Worm (Caenorhabditis elegans) whole organism, young adult: ENCODE data around the gene F38A6.4.

Experiments
- F37B4.10 ChIP-seq: fragments of 200-800 bp; sonication (Bioruptor generic); IDR thresholded peaks from 2 replicates; pipeline ENCODE4 v1.3.6; 2022; ENCODE audit warnings: missing genetic modification characterization, missing compliant biosample characterization
- F52B5.7 ChIP-seq: sonication (generic microtip); optimal IDR thresholded peaks from 2 replicates; lab custom pipeline; 2016; ENCODE audit warnings: mild to moderate bottlenecking, missing genetic modification characterization, missing compliant biosample characterization
- F57C9.4 ChIP-seq: sonication (generic microtip); optimal IDR thresholded peaks from 2 replicates; lab custom pipeline; 2017; ENCODE audit warnings: mild to moderate bottlenecking, missing genetic modification characterization, missing compliant biosample characterization
- K11D2.4 ChIP-seq: fragments of 200-800 bp; sonication (Bioruptor generic); IDR thresholded peaks from 2 replicates; pipeline ENCODE4 v1.3.6; 2022; ENCODE audit warnings: missing genetic modification reagents, missing genetic modification characterization, missing compliant biosample characterization
- Y53F4B.3 ChIP-seq: fragments of 200-800 bp; sonication (Bioruptor generic); IDR thresholded peaks from 2 replicates; pipeline ENCODE4 v1.3.6; 2022; ENCODE audit warnings: missing genetic modification reagents, missing genetic modification characterization, missing compliant biosample characterization
- Y95B8A.8 ChIP-seq: fragments of 200-800 bp; sonication (Bioruptor generic); IDR thresholded peaks from 2 replicates; pipeline ENCODE4 v1.3.6; 2022; ENCODE audit warnings: missing genetic modification reagents, missing genetic modification characterization, missing compliant biosample characterization
- ama-1 ChIP-seq, 3 experiments: fragments of 150-350 bp in 1 of 3; sonication (generic microtip) in 2 of 3; optimal IDR thresholded peaks; 2 replicates each; lab custom pipeline; 2014 to 2018; ENCODE audit warnings: missing biosample characterization in 2 of 3, missing genetic modification characterization in 2 of 3, missing genetic modification reagents in 2 of 3
- atf-7 ChIP-seq: sonication (generic microtip); optimal IDR thresholded peaks from 2 replicates; lab custom pipeline; 2017; ENCODE audit warnings: mild to moderate bottlenecking, missing genetic modification characterization, missing compliant biosample characterization
- attf-5 ChIP-seq: fragments of 200-800 bp; sonication (Bioruptor generic); optimal IDR thresholded peaks from 2 replicates; lab custom pipeline; 2018; ENCODE audit warnings: mild to moderate bottlenecking, missing genetic modification characterization, missing compliant biosample characterization
- bed-2 ChIP-seq: fragments of 200-800 bp; sonication (Bioruptor generic); IDR thresholded peaks from 2 replicates; pipeline ENCODE4 v1.3.6; 2022; ENCODE audit warnings: missing genetic modification reagents, missing genetic modification characterization, missing compliant biosample characterization
- cebp-1 ChIP-seq, 2 experiments: fragments of 200-800 bp in 1 of 2; sonication (Bioruptor generic) in 1 of 2; sonication (generic microtip) in 1 of 2; IDR thresholded peaks in 1 of 2; optimal IDR thresholded peaks in 1 of 2; 2 replicates each; pipeline versions ENCODE4 v1.3.6 to Lab custom; 2017 to 2022; ENCODE audit warnings: missing compliant biosample characterization in 2 of 2, missing genetic modification characterization in 2 of 2, mild to moderate bottlenecking in 1 of 2, missing genetic modification reagents in 1 of 2, moderate library complexity in 1 of 2
- ceh-79 ChIP-seq: sonication (generic microtip); optimal IDR thresholded peaks from 2 replicates; lab custom pipeline; 2017; ENCODE audit warnings: mild to moderate bottlenecking, missing genetic modification characterization, missing compliant biosample characterization
- dox-1 ChIP-seq: fragments of 200-800 bp; sonication (Bioruptor generic); IDR thresholded peaks from 2 replicates; pipeline ENCODE4 v1.3.6; 2022; ENCODE audit warnings: missing genetic modification reagents, missing genetic modification characterization, missing compliant biosample characterization
- dpl-1 ChIP-seq: fragments of 150-350 bp; optimal IDR thresholded peaks from 2 replicates; lab custom pipeline; 2014; ENCODE audit warnings: missing biosample characterization, missing genetic modification reagents, missing genetic modification characterization
- efl-1 ChIP-seq: fragments of 150-350 bp; optimal IDR thresholded peaks from 2 replicates; lab custom pipeline; 2014; ENCODE audit warnings: missing biosample characterization, missing genetic modification reagents, missing genetic modification characterization
- egl-44 ChIP-seq: fragments of 200-800 bp; sonication (Bioruptor generic); IDR thresholded peaks from 2 replicates; pipeline ENCODE4 v1.3.6; 2022; ENCODE audit warnings: missing genetic modification reagents, missing genetic modification characterization, missing compliant biosample characterization
- ekl-4 ChIP-seq: fragments of 200-800 bp; sonication (Bioruptor generic); IDR thresholded peaks from 2 replicates; pipeline ENCODE4 v1.3.6; 2022; ENCODE audit warnings: missing genetic modification reagents, missing genetic modification characterization, missing compliant biosample characterization
- hlh-12 ChIP-seq: sonication (generic microtip); optimal IDR thresholded peaks from 2 replicates; lab custom pipeline; 2016; ENCODE audit warnings: missing genetic modification characterization, missing compliant biosample characterization
- hmg-1.2 ChIP-seq: fragments of 200-800 bp; sonication (Bioruptor generic); IDR thresholded peaks from 2 replicates; pipeline ENCODE4 v1.3.6; 2022; ENCODE audit warnings: missing genetic modification reagents, missing genetic modification characterization, missing compliant biosample characterization
- hmg-20 ChIP-seq: fragments of 200-800 bp; sonication (Bioruptor generic); IDR thresholded peaks from 2 replicates; pipeline ENCODE4 v1.3.6; 2022; ENCODE audit warnings: missing genetic modification reagents, missing genetic modification characterization, missing compliant biosample characterization
- hrde-1 ChIP-seq: sonication (generic microtip); optimal IDR thresholded peaks from 2 replicates; lab custom pipeline; 2016; ENCODE audit warnings: missing genetic modification characterization, mild to moderate bottlenecking, missing compliant biosample characterization, moderate library complexity, missing genotype, missing genetic modification reagents, borderline replicate concordance
- let-526 ChIP-seq: fragments of 200-800 bp; sonication (Bioruptor generic); IDR thresholded peaks from 2 replicates; pipeline ENCODE4 v1.3.6; 2022; ENCODE audit warnings: missing genetic modification reagents, missing genetic modification characterization, missing compliant biosample characterization
- let-607 ChIP-seq, 2 experiments: fragments of 200-800 bp in 1 of 2; sonication (Bioruptor generic) in 1 of 2; sonication (generic microtip) in 1 of 2; optimal IDR thresholded peaks; 2 replicates each; lab custom pipeline; 2016 to 2018; ENCODE audit warnings: mild to moderate bottlenecking in 2 of 2, missing compliant biosample characterization in 2 of 2, missing genetic modification characterization in 2 of 2, moderate library complexity in 2 of 2, missing genotype in 1 of 2
- madf-10 ChIP-seq: sonication (generic microtip); optimal IDR thresholded peaks from 2 replicates; lab custom pipeline; 2016; ENCODE audit warnings: mild to moderate bottlenecking, missing genetic modification characterization, missing compliant biosample characterization
- madf-3 ChIP-seq: fragments of 200-800 bp; sonication (Bioruptor generic); IDR thresholded peaks from 2 replicates; pipeline ENCODE4 v1.3.6; 2022; ENCODE audit warnings: missing genetic modification reagents, missing genetic modification characterization, missing compliant biosample characterization
- mcd-1 ChIP-seq: fragments of 200-800 bp; sonication (Bioruptor generic); IDR thresholded peaks from 2 replicates; pipeline ENCODE4 v1.3.6; 2022; ENCODE audit warnings: missing genetic modification reagents, missing genetic modification characterization, missing compliant biosample characterization
- mxl-1 ChIP-seq: sonication (generic microtip); optimal IDR thresholded peaks from 2 replicates; lab custom pipeline; 2016; ENCODE audit warnings: missing genetic modification characterization, missing compliant biosample characterization
- nfya-1 ChIP-seq: sonication (generic microtip); optimal IDR thresholded peaks from 2 replicates; lab custom pipeline; 2017; ENCODE audit warnings: antibody characterized with exemption, missing compliant biosample characterization, missing genetic modification characterization, borderline replicate concordance; ENCODE audit not compliant: insufficient read depth
- nfya-2 ChIP-seq: fragments of 200-800 bp; sonication (Bioruptor generic); IDR thresholded peaks from 2 replicates; pipeline ENCODE4 v1.3.6; 2022; ENCODE audit warnings: missing genetic modification reagents, missing genetic modification characterization, missing compliant biosample characterization
- nhr-80 ChIP-seq: sonication (generic microtip); optimal IDR thresholded peaks from 2 replicates; lab custom pipeline; 2016; ENCODE audit warnings: missing genetic modification characterization, missing compliant biosample characterization
- pha-4 ChIP-seq: fragments of 150-350 bp; sonication (generic microtip); optimal IDR thresholded peaks from 2 replicates; lab custom pipeline; 2014; ENCODE audit warnings: missing biosample characterization, missing genetic modification reagents, missing genetic modification characterization
- rcor-1 ChIP-seq: fragments of 200-800 bp; sonication (Bioruptor generic); IDR thresholded peaks from 2 replicates; pipeline ENCODE4 v1.3.6; 2022; ENCODE audit warnings: missing genetic modification reagents, missing genetic modification characterization, missing compliant biosample characterization
- repo-1 ChIP-seq: sonication (generic microtip); optimal IDR thresholded peaks from 2 replicates; lab custom pipeline; 2017; ENCODE audit warnings: mild to moderate bottlenecking, missing genetic modification characterization, missing compliant biosample characterization
- zfh-2 ChIP-seq: fragments of 200-800 bp; sonication (Bioruptor generic); conservative IDR thresholded peaks from 2 replicates; pipeline ENCODE4 v1.3.6; 2022; ENCODE audit warnings: missing genetic modification reagents, missing genetic modification characterization, missing compliant biosample characterization
- ztf-28 ChIP-seq: fragments of 200-800 bp; sonication (Bioruptor generic); IDR thresholded peaks from 2 replicates; pipeline ENCODE4 v1.3.6; 2022; ENCODE audit warnings: missing genetic modification reagents, missing genetic modification characterization, missing compliant biosample characterization

The F38A6.4 gene

DNA sequence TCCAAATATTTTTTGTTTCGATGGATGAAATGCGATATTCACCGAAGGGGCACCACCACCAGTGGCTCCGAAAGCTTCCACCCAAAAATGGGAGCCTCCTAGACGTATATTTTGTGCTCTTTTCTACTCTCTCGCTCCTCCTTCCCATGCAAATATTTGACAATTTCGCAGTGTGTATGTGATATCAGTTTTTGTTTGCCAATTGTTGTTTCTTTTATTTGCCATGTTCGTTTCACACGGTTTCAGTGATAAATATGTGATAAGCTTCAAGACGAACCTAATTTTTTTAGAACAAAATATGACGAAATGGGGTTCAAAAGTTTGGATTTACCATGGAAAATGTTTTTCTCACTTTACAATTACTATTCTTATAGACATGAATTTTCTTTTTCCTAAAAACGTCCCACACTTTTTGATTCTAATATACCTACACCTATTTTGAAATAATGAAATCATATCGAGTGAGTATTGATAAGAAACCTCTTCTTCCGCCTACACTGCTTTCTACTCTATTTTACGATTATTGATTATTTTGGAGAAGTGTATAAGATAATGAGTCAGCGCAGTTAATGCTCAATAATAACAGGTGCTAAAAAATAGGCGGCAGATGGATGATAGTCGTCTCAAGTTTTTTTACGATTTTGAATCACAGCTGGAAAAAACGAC, 21.2 kb downstream of the F38A6.4 start:
- no peak for TF ChIP-seq ekl-4 (GFP tag; lab: Robert Waterston, UW)
- TF ChIP-seq pha-4 = peak; percentile 70
- TF ChIP-seq, all 124 proteins: peak for 1

- TF ChIP-seq ceh-79 (no peak), hmg-20 (GFP tag; lab: Robert Waterston, UW) (0 out of 2 replicates have a peak, but pooled peaks have one; percentile 19), ama-1 (optimal IDR thresholded peaks at IDR 0.05; lab: Kevin White, UChicago) (no peak), ama-1 (GFP tag; optimal IDR thresholded peaks at IDR 0.05; lab: Kevin White, UChicago) (no peak), repo-1 (tag; lab: Kevin White, UChicago) (no peak), let-607 (tag; optimal IDR thresholded peaks at IDR 0.05; lab: Kevin White, UChicago) (peak in 1 of 2 experiments; percentile 18), zfh-2 (GFP tag; lab: Robert Waterston, UW) (peak; percentile 68), cebp-1 (GFP tag; IDR thresholded peaks at IDR 0.05; lab: Robert Waterston, UW) (no peak), cebp-1 (tag; optimal IDR thresholded peaks at IDR 0.05; lab: Kevin White, UChicago) (peak; percentile 0), pha-4 (peak; percentile 82), madf-10 (tag; lab: Kevin White, UChicago) (no peak), hmg-1.2 (GFP tag; lab: Robert Waterston, UW) (peak; percentile 32; the same call in 1 of the 2 replicates), hlh-12 (tag; lab: Kevin White, UChicago) (no peak), nhr-80 (tag; lab: Kevin White, UChicago) (peak; percentile 91), attf-5 (GFP tag; lab: Kevin White, UChicago) (peak; percentile 15), dox-1 (GFP tag; lab: Robert Waterston, UW) (peak; percentile 76), F52B5.7 (tag; lab: Kevin White, UChicago) (no peak), nfya-2 (GFP tag; lab: Robert Waterston, UW) (no peak), mxl-1 (no peak), K11D2.4 (GFP tag; lab: Robert Waterston, UW) (0 out of 2 replicates have a peak, but pooled peaks have one; percentile 33), egl-44 (GFP tag; lab: Robert Waterston, UW) (0 out of 2 replicates have a peak, but pooled peaks have one; percentile 16), F57C9.4 (no peak), nfya-1 (no peak)
Measured at ce11 chrV:20752609-20753102, 22.5 kb downstream of the F38A6.4 start, which contains the start of gene pha-4. TSS of gene pha-4 (plus strand) at chrV:20753052.

DNA sequence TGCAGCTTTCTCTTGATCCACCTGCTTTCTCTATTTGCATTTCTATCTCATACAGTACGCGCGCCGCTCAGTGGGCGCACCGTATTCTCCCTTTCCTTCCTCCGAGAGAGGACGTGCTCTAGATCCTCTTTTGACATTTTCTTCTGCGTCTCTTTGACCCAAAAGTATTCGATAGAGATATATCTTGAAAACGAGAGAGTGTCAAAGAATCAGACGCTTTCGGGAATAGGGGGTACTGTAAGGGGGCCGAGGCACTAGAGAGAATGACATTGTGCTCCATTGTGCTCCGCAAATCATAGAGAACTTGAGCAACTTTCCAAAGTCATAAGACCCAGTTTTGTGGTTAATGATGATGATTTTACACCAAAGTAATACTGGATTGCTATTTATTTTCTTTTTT, 26.1 kb downstream of the F38A6.4 start:
- peak; percentile 93 for TF ChIP-seq pha-4
- TF ChIP-seq hrde-1 = no peak

DNA sequence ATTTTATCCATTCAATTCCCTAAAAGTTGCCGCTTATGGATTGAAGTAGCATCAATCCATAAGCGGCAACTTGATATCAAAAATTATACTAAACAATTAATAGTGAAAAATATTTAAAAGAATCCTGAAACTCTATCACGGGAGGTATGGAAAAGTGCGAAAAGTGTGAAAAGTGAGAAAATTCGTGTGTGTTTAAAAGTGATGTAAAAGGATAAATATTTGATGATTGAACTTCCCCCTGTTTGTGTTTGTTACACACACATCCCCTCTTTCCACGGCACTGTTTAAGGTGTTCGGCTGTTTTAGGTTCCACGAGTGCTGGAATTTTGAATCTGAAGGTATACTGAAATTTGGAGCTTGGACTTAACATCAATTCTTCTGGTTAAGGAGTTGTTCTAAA, 27.2 kb downstream of the F38A6.4 start:
- TF ChIP-seq Y95B8A.8 (GFP tag; lab: Robert Waterston, UW) (no peak), pha-4 (peak; percentile 91)

- TF ChIP-seq let-526 (GFP tag; lab: Robert Waterston, UW) (no peak), rcor-1 (no peak), madf-3 (GFP tag; lab: Robert Waterston, UW) (no peak), F37B4.10 (GFP tag; lab: Robert Waterston, UW) (no peak), atf-7 (tag; lab: Kevin White, UChicago) (no peak), mcd-1 (GFP tag; lab: Robert Waterston, UW) (no peak), dpl-1 (GFP tag; lab: Kevin White, UChicago) (no peak), efl-1 (GFP tag; lab: Kevin White, UChicago) (no peak), Y53F4B.3 (GFP tag; lab: Robert Waterston, UW) (no peak), bed-2 (GFP tag; lab: Robert Waterston, UW) (no peak), ztf-28 (GFP tag; lab: Robert Waterston, UW) (no peak), cebp-1 (GFP tag; IDR thresholded peaks at IDR 0.05; lab: Robert Waterston, UW) (no peak), cebp-1 (tag; optimal IDR thresholded peaks at IDR 0.05; lab: Kevin White, UChicago) (no peak)
- TF ChIP-seq, all 124 proteins: peak for 0
Measured at ce11 chrV:20746805-20747204, 28.4 kb downstream of the F38A6.4 start.
